Worm (Caenorhabditis elegans): ENCODE measurements around the gene D1053.4.

D1053.4 gene

DNA sequence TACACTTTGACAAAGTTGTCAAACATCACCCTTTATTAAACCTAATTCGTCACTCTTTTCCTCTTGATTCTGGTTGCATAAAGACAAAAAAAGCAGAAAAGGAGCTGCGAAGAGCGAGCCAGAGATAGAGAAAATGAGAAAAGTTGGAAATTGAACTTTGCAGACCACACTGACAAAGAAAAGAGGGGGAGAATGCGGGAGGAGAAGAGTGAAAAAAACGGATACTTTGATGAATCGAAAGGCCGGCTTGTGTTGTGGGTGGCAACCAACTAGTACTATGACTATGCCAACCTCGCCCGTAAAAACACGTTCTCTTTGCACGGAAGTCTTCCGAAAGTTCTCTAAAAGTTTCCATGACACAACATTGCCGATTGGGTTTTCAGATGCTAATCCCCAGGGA, 2.0 kb upstream of the D1053.4 start:
- TF ChIP-seq nhr-129 (tag; optimal IDR thresholded peaks at IDR 0.05) (peak; percentile 27), mab-5 (tag; optimal IDR thresholded peaks at IDR 0.05) (no peak), zag-1 (tag; optimal IDR thresholded peaks at IDR 0.05) (no peak)

DNA sequence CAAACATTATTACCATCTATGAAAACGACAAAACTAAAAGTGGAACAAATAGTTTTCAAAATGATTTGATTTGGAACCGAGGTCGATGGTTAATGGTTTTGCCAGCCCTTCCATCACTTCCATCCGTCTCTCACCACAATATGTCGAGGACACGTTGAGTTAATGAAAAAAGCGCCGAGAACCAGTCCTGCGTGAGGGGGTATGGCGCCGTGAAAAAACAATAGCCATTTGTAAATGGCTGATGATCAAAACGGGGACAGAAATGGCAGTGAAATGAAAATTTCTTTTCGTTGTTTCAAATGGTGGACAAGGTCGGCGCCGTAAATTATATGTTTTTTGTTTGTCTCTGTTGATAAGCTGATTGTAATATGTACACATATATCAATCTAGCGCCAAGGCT, 3.5 kb downstream of the D1053.4 start:
- TF ChIP-seq nhr-25 (tag; optimal IDR thresholded peaks at IDR 0.05) (peak; percentile 43), lsy-2 (tag; optimal IDR thresholded peaks at IDR 0.05) (no peak), F13H6.1 (tag; optimal IDR thresholded peaks at IDR 0.05) (peak; percentile 4), fos-1 (tag; optimal IDR thresholded peaks at IDR 0.05) (no peak)

- TF ChIP-seq sem-4 (tag; optimal IDR thresholded peaks at IDR 0.05): no peak
- TF ChIP-seq ama-1 (optimal IDR thresholded peaks at IDR 0.05): no peak
- TF ChIP-seq ceh-82 (tag; optimal IDR thresholded peaks at IDR 0.05): no peak
- no peak for TF ChIP-seq nhr-10 (tag; optimal IDR thresholded peaks at IDR 0.05)
- no peak for TF ChIP-seq dmd-4 (tag; optimal IDR thresholded peaks at IDR 0.05)
- TF ChIP-seq zag-1 (tag; optimal IDR thresholded peaks at IDR 0.05): no peak
- no peak for TF ChIP-seq ZK546.5 (tag; optimal IDR thresholded peaks at IDR 0.05)
- peak; percentile 53 for TF ChIP-seq F13H6.1 (tag; optimal IDR thresholded peaks at IDR 0.05)
- TF ChIP-seq gmeb-1 (tag; optimal IDR thresholded peaks at IDR 0.05): no peak
- TF ChIP-seq C34F6.9 (tag; optimal IDR thresholded peaks at IDR 0.05): no peak
- TF ChIP-seq lin-11 (tag; optimal IDR thresholded peaks at IDR 0.05): no peak
- peak; percentile 3 for TF ChIP-seq nhr-129 (tag; optimal IDR thresholded peaks at IDR 0.05)
- TF ChIP-seq unc-62 (GFP tag; optimal IDR thresholded peaks at IDR 0.05): no peak
Measured at ce11 chrX:11718751-11719150, 4.8 kb downstream of the D1053.4 start.

DNA sequence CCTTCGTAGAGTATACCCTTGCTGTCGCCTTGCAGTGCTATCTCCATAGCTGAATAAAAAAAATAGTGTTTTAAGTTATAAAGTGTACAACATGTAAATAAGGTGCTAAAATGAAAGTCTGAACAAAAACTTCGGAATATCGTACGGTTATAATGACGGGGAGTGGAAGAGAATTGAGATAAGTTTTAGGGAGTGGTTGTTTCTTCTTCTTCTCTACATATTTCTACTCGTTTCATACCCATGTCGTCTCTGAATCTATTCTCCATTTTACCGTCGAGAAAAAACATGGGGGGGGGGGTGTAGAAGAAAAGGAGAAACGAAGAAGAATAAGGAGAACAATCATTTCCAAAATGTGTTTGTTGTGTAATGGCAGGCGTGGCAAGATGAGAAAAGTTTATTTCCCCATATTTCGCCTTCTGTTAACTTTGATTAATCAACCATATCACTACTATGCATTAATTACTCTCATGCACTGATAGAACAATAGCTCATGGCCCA, 7.1 kb downstream of the D1053.4 start, which contains the start of gene C44C10.9:
TSS of gene C44C10.9 (minus strand) at position 51 of the 498 bp plus-strand sequence.
- TF ChIP-seq gmeb-1 (tag; optimal IDR thresholded peaks at IDR 0.05): no peak
- peak; percentile 28 for TF ChIP-seq blmp-1 (tag; optimal IDR thresholded peaks at IDR 0.05; ENCODE audit: insufficient read depth)
- peak; percentile 42 for TF ChIP-seq nhr-25 (tag; optimal IDR thresholded peaks at IDR 0.05)
- no peak for TF ChIP-seq nhr-77 (tag; optimal IDR thresholded peaks at IDR 0.05)

DNA sequence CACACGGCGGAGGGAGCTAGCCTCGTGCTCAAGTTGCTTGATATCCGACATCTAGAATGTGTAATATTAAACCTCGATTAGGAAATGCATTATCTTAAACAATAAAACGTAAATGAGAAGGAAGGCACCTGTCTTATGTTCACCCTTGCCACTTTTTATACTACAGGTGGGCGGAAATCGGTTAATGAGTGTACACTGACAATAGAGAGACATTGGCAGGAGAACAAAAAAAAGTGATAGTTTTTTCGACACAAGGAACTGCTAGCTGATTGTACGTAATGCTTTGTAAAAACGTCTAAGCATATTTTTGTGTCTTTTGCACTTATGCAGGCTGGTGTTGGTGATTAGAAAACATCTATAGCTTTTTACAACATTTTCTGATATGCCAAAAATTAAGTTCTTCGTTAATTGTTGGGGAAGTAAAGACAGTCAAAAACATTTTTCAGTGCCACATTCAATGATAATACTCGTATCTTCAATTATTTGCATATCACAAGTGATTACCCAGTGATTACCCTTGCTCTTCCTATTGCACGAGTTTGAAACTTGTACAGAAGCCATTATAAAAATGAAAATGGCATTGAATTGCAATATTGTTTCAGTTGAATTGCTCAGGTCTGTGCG, 11.3 kb downstream of the D1053.4 start, which contains the start of gene col-180:
TSS of gene col-180 (minus strand) at position 51 of the 624 bp plus-strand sequence.
- TF ChIP-seq ztf-11 (tag; optimal IDR thresholded peaks at IDR 0.05): no peak
- no peak for TF ChIP-seq gmeb-1 (tag; optimal IDR thresholded peaks at IDR 0.05)
- no peak for TF ChIP-seq crh-2 (tag; optimal IDR thresholded peaks at IDR 0.05)
- no peak for TF ChIP-seq nhr-237 (tag; optimal IDR thresholded peaks at IDR 0.05)
- no peak for TF ChIP-seq nhr-12 (tag; optimal IDR thresholded peaks at IDR 0.05)
- no peak for TF ChIP-seq ceh-16 (tag; optimal IDR thresholded peaks at IDR 0.05)
- TF ChIP-seq peb-1 (tag; optimal IDR thresholded peaks at IDR 0.05): no peak
- no peak for TF ChIP-seq nhr-129 (tag; optimal IDR thresholded peaks at IDR 0.05)
- no peak for TF ChIP-seq zag-1 (tag; optimal IDR thresholded peaks at IDR 0.05)
- no peak for TF ChIP-seq egl-27 (tag; optimal IDR thresholded peaks at IDR 0.05)
- no peak for TF ChIP-seq mab-5 (tag; optimal IDR thresholded peaks at IDR 0.05)
- no peak for TF ChIP-seq fos-1 (tag; optimal IDR thresholded peaks at IDR 0.05)
- no peak for TF ChIP-seq elt-3 (tag; optimal IDR thresholded peaks at IDR 0.05)
- TF ChIP-seq nhr-25 (tag; optimal IDR thresholded peaks at IDR 0.05): no peak
- TF ChIP-seq nhr-23 (tag; optimal IDR thresholded peaks at IDR 0.05): no peak

ce11 chrX:11711437-11712080, 12.0 kb downstream of the D1053.4 start:
- TF ChIP-seq egl-27 (tag; optimal IDR thresholded peaks at IDR 0.05) (no peak), sma-3 (GFP tag; optimal IDR thresholded peaks at IDR 0.05) (no peak), mbf-1 (tag; optimal IDR thresholded peaks at IDR 0.05) (no peak), Y55F3AM.14 (GFP tag; optimal IDR thresholded peaks at IDR 0.05) (no peak), unc-62 (GFP tag; optimal IDR thresholded peaks at IDR 0.05) (no peak), mab-5 (tag; optimal IDR thresholded peaks at IDR 0.05) (no peak), nhr-10 (tag; optimal IDR thresholded peaks at IDR 0.05) (no peak), nhr-129 (tag; optimal IDR thresholded peaks at IDR 0.05) (no peak), F13H6.1 (tag; optimal IDR thresholded peaks at IDR 0.05) (no peak), ZK546.5 (tag; optimal IDR thresholded peaks at IDR 0.05) (no peak), nhr-21 (tag; optimal IDR thresholded peaks at IDR 0.05) (no peak)

All from whole organism, L2 larva.